Worm (Caenorhabditis elegans): ENCODE measurements around the gene W02F12.4.

W02F12.4 gene

ce11 chrV:6706771-6707170 lies at the start of gene W02F12.4:
W02F12.4 (minus strand) TSS chrV:6706934.
- no peak for TF ChIP-seq ces-1 (GFP tag; optimal IDR thresholded peaks at IDR 0.05)
- TF ChIP-seq elt-2 (tag; optimal IDR thresholded peaks at IDR 0.05), result peak; percentile 55
- no peak for TF ChIP-seq sox-4 (tag; optimal IDR thresholded peaks at IDR 0.05)
- no peak for TF ChIP-seq swsn-7 (tag; optimal IDR thresholded peaks at IDR 0.05)
- peak; percentile 53 for TF ChIP-seq blmp-1 (tag; optimal IDR thresholded peaks at IDR 0.05)
- TF ChIP-seq nhr-85 (tag), result peak; percentile 35
- TF ChIP-seq elt-3 (tag; optimal IDR thresholded peaks at IDR 0.05), result peak in 2 of 6 experiments; percentile 24 to 28

- no peak for TF ChIP-seq hlh-4 (tag; optimal IDR thresholded peaks at IDR 0.05)
- TF ChIP-seq nhr-47 (tag; optimal IDR thresholded peaks at IDR 0.05), result no peak
- no peak for TF ChIP-seq lin-14 (GFP tag; optimal IDR thresholded peaks at IDR 0.05)
- no peak for TF ChIP-seq ztf-11 (tag; optimal IDR thresholded peaks at IDR 0.05)
- peak; percentile 73 for TF ChIP-seq fkh-4 (tag; optimal IDR thresholded peaks at IDR 0.05; ENCODE audit: borderline replicate concordance)
- no peak for TF ChIP-seq zag-1 (tag; optimal IDR thresholded peaks at IDR 0.05)
- TF ChIP-seq dsc-1 (tag; optimal IDR thresholded peaks at IDR 0.05), result peak; percentile 84
- no peak for TF ChIP-seq Y116A8C.19 (tag; optimal IDR thresholded peaks at IDR 0.05; ENCODE audit: borderline replicate concordance)
- TF ChIP-seq lir-3 (tag; optimal IDR thresholded peaks at IDR 0.05; ENCODE audit: poor library complexity), result no peak
- no peak for TF ChIP-seq unc-86 (tag; optimal IDR thresholded peaks at IDR 0.05)
- no peak for TF ChIP-seq zip-4 (GFP tag; optimal IDR thresholded peaks at IDR 0.05)
- TF ChIP-seq jun-1 (tag; optimal IDR thresholded peaks at IDR 0.05), result no peak
Observed at ce11 chrV:6753257-6753656, 46.5 kb upstream of the W02F12.4 start.

- TF ChIP-seq ceh-8 (GFP tag; optimal IDR thresholded peaks at IDR 0.05) (no peak), mef-2 (tag; optimal IDR thresholded peaks at IDR 0.05) (no peak), dsc-1 (tag; optimal IDR thresholded peaks at IDR 0.05) (no peak), nhr-19 (GFP tag; conservative IDR thresholded peaks at IDR 0.05) (peak; percentile 51), nhr-71 (tag; optimal IDR thresholded peaks at IDR 0.05) (peak; percentile 68), lin-14 (GFP tag; optimal IDR thresholded peaks at IDR 0.05) (peak; percentile 74), tbx-2 (tag; optimal IDR thresholded peaks at IDR 0.05) (no peak), lin-13 (GFP tag; optimal IDR thresholded peaks at IDR 0.05) (no peak), egl-13 (tag; optimal IDR thresholded peaks at IDR 0.05) (no peak), snu-23 (GFP tag; optimal IDR thresholded peaks at IDR 0.05) (peak; percentile 6), lin-35 (GFP tag; optimal IDR thresholded peaks at IDR 0.05) (no peak), lsy-2 (tag; optimal IDR thresholded peaks at IDR 0.05) (no peak), F16B12.6 (tag; optimal IDR thresholded peaks at IDR 0.05) (no peak), skn-1 (tag; optimal IDR thresholded peaks at IDR 0.05) (no peak), sox-4 (tag; optimal IDR thresholded peaks at IDR 0.05) (no peak), fkh-10 (GFP tag; optimal IDR thresholded peaks at IDR 0.05) (no peak), ets-5 (GFP tag; IDR thresholded peaks at IDR 0.05) (no peak), nhr-11 (tag; optimal IDR thresholded peaks at IDR 0.05) (no peak), elt-3 (tag; optimal IDR thresholded peaks at IDR 0.05) (no peak), efl-1 (optimal IDR thresholded peaks at IDR 0.05) (no peak), efl-1 (GFP tag; optimal IDR thresholded peaks at IDR 0.05 in 1 of 2) (peak in 1 of 2 experiments; percentile 64), snpc-4 (tag; optimal IDR thresholded peaks at IDR 0.05) (no peak), aly-2 (tag; optimal IDR thresholded peaks at IDR 0.05) (no peak), grh-1 (GFP tag; IDR thresholded peaks at IDR 0.05) (no peak), nhr-20 (tag; optimal IDR thresholded peaks at IDR 0.05) (peak; percentile 11), nhr-237 (tag; optimal IDR thresholded peaks at IDR 0.05) (no peak), lin-15B (tag; optimal IDR thresholded peaks at IDR 0.05) (no peak), hlh-4 (tag; optimal IDR thresholded peaks at IDR 0.05) (no peak), mab-9 (GFP tag; IDR thresholded peaks at IDR 0.05) (no peak), rnt-1 (tag; optimal IDR thresholded peaks at IDR 0.05) (peak; percentile 19), zip-4 (GFP tag; optimal IDR thresholded peaks at IDR 0.05) (no peak), alr-1 (tag; optimal IDR thresholded peaks at IDR 0.05; ENCODE audit: borderline replicate concordance) (no peak), C16A3.4 (tag; optimal IDR thresholded peaks at IDR 0.05) (no peak), lin-39 (tag; optimal IDR thresholded peaks at IDR 0.05) (no peak), unc-98 (GFP tag; IDR thresholded peaks at IDR 0.05) (no peak), pag-3 (tag; optimal IDR thresholded peaks at IDR 0.05; ENCODE audit: borderline replicate concordance, insufficient read depth) (peak; percentile 9)
Observed at ce11 chrV:6751493-6752100, 44.9 kb upstream of the W02F12.4 start.

Measured in whole organism, L1 larva.